Fruit fly (Drosophila melanogaster) whole organism: ENCODE results near the gene CG15445.

ENCODE experiments used
- CG8478 ChIP-seq: fragments of >200 bp; optimal IDR thresholded peaks from 2 replicates; lab custom pipeline; 2018; ENCODE audit warnings: inconsistent platforms
- Dll ChIP-seq: fragments of >200 bp; optimal IDR thresholded peaks from 2 replicates; lab custom pipeline; 2017
- EcR ChIP-seq, 2 experiments: fragments of >200 bp; optimal IDR thresholded peaks; 2 replicates each; lab custom pipeline; 2017; ENCODE audit warnings: missing biosample characterization in 2 of 2, missing genetic modification characterization in 2 of 2, missing genetic modification reagents in 2 of 2
- psq ChIP-seq: fragments of >200 bp; optimal IDR thresholded peaks from 2 replicates; lab custom pipeline; 2017
- usp ChIP-seq: fragments of >200 bp; optimal IDR thresholded peaks from 2 replicates; lab custom pipeline; 2017; ENCODE audit warnings: missing biosample characterization, missing genetic modification characterization, mixed read lengths

- no peak for TF ChIP-seq psq (lab: Kevin White, UChicago)
- no peak for TF ChIP-seq CG8478 (lab: Kevin White, UChicago)
- TF ChIP-seq usp (GFP tag; lab: Kevin White, UChicago) = no peak
- TF ChIP-seq Dll (lab: Kevin White, UChicago) = no peak
- TF ChIP-seq EcR (GFP tag; optimal IDR thresholded peaks at IDR 0.05; lab: Kevin White, UChicago) = no peak
Observed at dm6 chrX:21123499-21123898, 6.5 kb downstream of the CG15445 start, which contains the start of gene ldd.
